Fruit fly (Drosophila melanogaster): ENCODE results near the gene RpS19b.

Gene RpS19b

dm6 chr3R:23922502-23923350 is 10.6 kb downstream of the RpS19b start, which contains the start of the genes sba and CG31141 (continued):
- TF ChIP-seq Dll (GFP tag; IDR thresholded peaks at IDR 0.05; ENCODE audit: partially characterized antibody) (peak; percentile 79), CG11504 (tag; optimal IDR thresholded peaks at IDR 0.05) (peak; percentile 14), CG4360 (GFP tag; IDR thresholded peaks at IDR 0.05) (peak; percentile 96)

dm6 chr3R:23921701-23922501 is 11.4 kb downstream of the RpS19b start:
- TF ChIP-seq dan (GFP tag; IDR thresholded peaks at IDR 0.05) = no peak
- peak; percentile 30; the same call in 1 of the 2 replicates for TF ChIP-seq sob (GFP tag; IDR thresholded peaks at IDR 0.05)
- TF ChIP-seq CG14965 (GFP tag; optimal IDR thresholded peaks at IDR 0.05; ENCODE audit: borderline replicate concordance) = no peak
- peak; percentile 34; the same call in 1 of the 2 replicates for TF ChIP-seq CG9932 (GFP tag; IDR thresholded peaks at IDR 0.05)
- no peak for TF ChIP-seq CG15073 (GFP tag; optimal IDR thresholded peaks at IDR 0.05)
- TF ChIP-seq CG13296 (GFP tag; optimal IDR thresholded peaks at IDR 0.05) = no peak
- TF ChIP-seq Ravus (GFP tag; IDR thresholded peaks at IDR 0.05) = no peak
- TF ChIP-seq CG14014 (GFP tag; IDR thresholded peaks at IDR 0.05) = peak; percentile 20; the same call in 1 of the 2 replicates
- TF ChIP-seq CG13424 (tag; optimal IDR thresholded peaks at IDR 0.05) = peak; percentile 51
- peak; percentile 59; the same call in 2 of the 3 replicates for TF ChIP-seq row (GFP tag; IDR thresholded peaks at IDR 0.05)
- no peak for TF ChIP-seq nerfin-1 (tag; optimal IDR thresholded peaks at IDR 0.05)
- no peak; the same call in 1 of the 2 replicates for TF ChIP-seq rib (GFP tag; IDR thresholded peaks at IDR 0.05)
- peak; percentile 15 for TF ChIP-seq twi (tag; optimal IDR thresholded peaks at IDR 0.05)
- TF ChIP-seq Doc3 (GFP tag; IDR thresholded peaks at IDR 0.05; ENCODE audit: partially characterized antibody) = no peak
- TF ChIP-seq CG11695 (GFP tag; IDR thresholded peaks at IDR 0.05) = peak; percentile 54; the same call in 2 of the 3 replicates
- no peak for TF ChIP-seq Tbp (GFP tag; optimal IDR thresholded peaks at IDR 0.05)
- TF ChIP-seq Rx (GFP tag; IDR thresholded peaks at IDR 0.05) = peak; percentile 56; the same call in 1 of the 2 replicates
- peak; percentile 34 for TF ChIP-seq zf30C (GFP tag; optimal IDR thresholded peaks at IDR 0.05)
- no peak for TF ChIP-seq CG4617 (GFP tag; optimal IDR thresholded peaks at IDR 0.05; ENCODE audit: borderline replicate concordance)
- TF ChIP-seq dati (GFP tag; IDR thresholded peaks at IDR 0.05) = no peak
- no peak; the same call in 2 of the 3 replicates for TF ChIP-seq knrl (GFP tag; IDR thresholded peaks at IDR 0.05; ENCODE audit: partially characterized antibody)
- TF ChIP-seq HHEX (GFP tag; optimal IDR thresholded peaks at IDR 0.05) = peak; percentile 32
- no peak for TF ChIP-seq CG3838 (GFP tag; optimal IDR thresholded peaks at IDR 0.05)
- TF ChIP-seq CG6813 (GFP tag; optimal IDR thresholded peaks at IDR 0.05) = no peak
- no peak for TF ChIP-seq jumu (GFP tag; optimal IDR thresholded peaks at IDR 0.05)
- peak; percentile 3 for TF ChIP-seq lab (GFP tag; optimal IDR thresholded peaks at IDR 0.05)
- no peak for TF ChIP-seq MESR4 (GFP tag; optimal IDR thresholded peaks at IDR 0.05)
- no peak for TF ChIP-seq Eip74EF (GFP tag; optimal IDR thresholded peaks at IDR 0.05)
- no peak for TF ChIP-seq zen2 (GFP tag; IDR thresholded peaks at IDR 0.05; ENCODE audit: partially characterized antibody)
- peak; percentile 54; the same call in 1 of the 2 replicates for TF ChIP-seq Awh (GFP tag; IDR thresholded peaks at IDR 0.05)
- TF ChIP-seq gcm (GFP tag; optimal IDR thresholded peaks at IDR 0.05) = no peak
- TF ChIP-seq Med (GFP tag) = peak; percentile 80
- TF ChIP-seq onecut (GFP tag; IDR thresholded peaks at IDR 0.05) = peak; percentile 12; the same call in 1 of the 2 replicates
- TF ChIP-seq grn (GFP tag; optimal IDR thresholded peaks at IDR 0.05) = peak; percentile 3
- no peak for TF ChIP-seq CG16779 (GFP tag; IDR thresholded peaks at IDR 0.05)
- TF ChIP-seq Antp (GFP tag; optimal IDR thresholded peaks at IDR 0.05) = no peak
- TF ChIP-seq CG1529 (GFP tag; optimal IDR thresholded peaks at IDR 0.05) = no peak
- no peak for TF ChIP-seq CG13894 (tag; optimal IDR thresholded peaks at IDR 0.05)
- TF ChIP-seq Neu2 (GFP tag; optimal IDR thresholded peaks at IDR 0.05; ENCODE audit: borderline replicate concordance) = no peak
- peak; percentile 23 for TF ChIP-seq CG18599 (GFP tag; optimal IDR thresholded peaks at IDR 0.05)
- TF ChIP-seq maf-S (GFP tag; optimal IDR thresholded peaks at IDR 0.05) = no peak
